Fruit fly (Drosophila melanogaster) Kc167 (cell line): Measurements from ENCODE around the gene Raf.

Experiments
- Myc ChIP-seq: fragments of >200 bp; optimal IDR thresholded peaks from 2 replicates; lab custom pipeline; 2017; ENCODE audit warnings: missing external identifiers
- Sin3A ChIP-seq: fragments of >200 bp; optimal IDR thresholded peaks from 2 replicates; lab custom pipeline; 2018; ENCODE audit warnings: missing external identifiers
- h ChIP-seq: fragments of >200 bp; optimal IDR thresholded peaks from 3 replicates; lab custom pipeline; 2018; ENCODE audit warnings: missing external identifiers
- insv ChIP-seq: fragments of >200 bp; optimal IDR thresholded peaks from 3 replicates; lab custom pipeline; 2018; ENCODE audit warnings: missing external identifiers
- psq ChIP-seq: fragments of >200 bp; optimal IDR thresholded peaks from 2 replicates; lab custom pipeline; 2017; ENCODE audit warnings: missing external identifiers

DNA sequence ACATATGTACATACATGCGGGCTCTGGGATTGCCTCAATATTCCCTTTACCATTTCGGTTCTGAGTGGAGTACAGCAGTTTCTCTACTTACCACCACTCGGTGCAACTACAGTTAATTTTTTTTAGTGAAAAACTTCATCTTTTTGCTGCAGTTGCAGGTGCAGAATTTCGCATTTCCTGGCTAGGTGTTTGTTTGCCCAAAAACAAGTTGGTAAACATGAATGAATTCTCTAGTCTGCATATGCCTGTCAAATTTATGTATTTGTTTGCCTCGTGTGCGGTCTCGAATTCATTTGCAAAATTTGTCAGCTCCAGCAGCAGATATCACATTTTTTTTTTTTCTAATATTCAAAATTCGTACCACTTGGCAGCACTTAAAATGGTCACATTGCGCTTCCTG, 31.6 kb downstream of the Raf start, which contains the start of gene CG2854:
- TF ChIP-seq h (lab: Kevin White, UChicago), result no peak
- no peak for TF ChIP-seq psq (lab: Kevin White, UChicago)
- TF ChIP-seq Myc (lab: Kevin White, UChicago), result no peak
- no peak for TF ChIP-seq insv (lab: Kevin White, UChicago)
- no peak for TF ChIP-seq Sin3A
